Worm (Caenorhabditis elegans): ENCODE data around the gene fbxb-81.

- TF ChIP-seq ets-7 (tag; optimal IDR thresholded peaks at IDR 0.05), result no peak
- no peak for TF ChIP-seq hnd-1 (tag; optimal IDR thresholded peaks at IDR 0.05)
- no peak for TF ChIP-seq pes-1 (GFP tag; IDR thresholded peaks at IDR 0.05)
- no peak for TF ChIP-seq flt-1 (GFP tag; IDR thresholded peaks at IDR 0.05)
Measured at ce11 chrIII:159149-159548, 18.1 kb upstream of the fbxb-81 start.
